Worm (Caenorhabditis elegans) whole organism, midembryonic: ENCODE results near the gene rdl-1.

Experiments
- T22C8.4 ChIP-seq: fragments of 200-800 bp; sonication (Bioruptor generic); IDR thresholded peaks from 2 replicates; pipeline ENCODE4 v1.3.6; 2022; ENCODE audit warnings: missing genetic modification characterization, missing compliant biosample characterization
- cog-1 ChIP-seq: sonication (generic microtip); optimal IDR thresholded peaks from 2 replicates; lab custom pipeline; 2016; ENCODE audit warnings: missing genetic modification characterization, missing compliant biosample characterization
- flt-1 ChIP-seq: fragments of 200-800 bp; sonication (Bioruptor generic); IDR thresholded peaks from 2 replicates; pipeline ENCODE4 v1.3.6; 2022; ENCODE audit warnings: missing genetic modification characterization, missing compliant biosample characterization
- klf-2 ChIP-seq: fragments of 200-800 bp; sonication (Bioruptor generic); conservative IDR thresholded peaks from 2 replicates; pipeline ENCODE4 v1.3.6; 2022; ENCODE audit warnings: missing genetic modification reagents, missing genetic modification characterization, missing compliant biosample characterization
- med-1 ChIP-seq: sonication (generic microtip); optimal IDR thresholded peaks from 2 replicates; lab custom pipeline; 2017; ENCODE audit warnings: missing genetic modification characterization, mild to moderate bottlenecking, missing compliant biosample characterization, antibody characterized with exemption, missing genetic modification reagents; ENCODE audit not compliant: insufficient read depth
- ref-1 ChIP-seq: fragments of 200-800 bp; sonication (Bioruptor generic); conservative IDR thresholded peaks from 2 replicates; pipeline ENCODE4 v1.3.6; 2022; ENCODE audit warnings: missing genetic modification reagents, missing genetic modification characterization, missing compliant biosample characterization
- tab-1 ChIP-seq: fragments of 200-800 bp; sonication (Bioruptor generic); IDR thresholded peaks from 2 replicates; pipeline ENCODE4 v1.3.6; 2022; ENCODE audit warnings: missing genetic modification characterization, missing compliant biosample characterization
- ztf-23 ChIP-seq: fragments of 200-800 bp; sonication (Bioruptor generic); IDR thresholded peaks from 2 replicates; pipeline ENCODE4 v1.3.6; 2022; ENCODE audit warnings: missing genetic modification reagents, missing genetic modification characterization, missing compliant biosample characterization
- ztf-29 ChIP-seq: fragments of 200-800 bp; sonication (Bioruptor generic); IDR thresholded peaks from 2 replicates; pipeline ENCODE4 v1.3.6; 2022; ENCODE audit warnings: missing genetic modification reagents, missing genetic modification characterization, missing compliant biosample characterization

Gene rdl-1

ce11 chrIV:7796432-7797113, 26.5 kb upstream of the rdl-1 start, which contains the start of gene sgo-1:
Gene sgo-1 (minus strand): TSS chrIV:7796482.
- TF ChIP-seq T22C8.4, result no peak
- no peak for TF ChIP-seq med-1 (GFP tag; lab: Kevin White, UChicago)
- no peak for TF ChIP-seq ztf-29 (GFP tag; lab: Robert Waterston, UW)
- no peak for TF ChIP-seq ref-1 (GFP tag; lab: Robert Waterston, UW)
- no peak for TF ChIP-seq klf-2 (GFP tag; lab: Robert Waterston, UW)
- TF ChIP-seq cog-1, result no peak
- no peak for TF ChIP-seq flt-1

- TF ChIP-seq ref-1 (GFP tag; lab: Robert Waterston, UW) (no peak), med-1 (GFP tag; lab: Kevin White, UChicago) (no peak), ztf-29 (GFP tag; lab: Robert Waterston, UW) (no peak), T22C8.4 (no peak), cog-1 (no peak), ztf-23 (GFP tag; lab: Robert Waterston, UW) (no peak), klf-2 (GFP tag; lab: Robert Waterston, UW) (no peak), tab-1 (GFP tag; lab: Robert Waterston, UW) (no peak), flt-1 (no peak)
Measured at ce11 chrIV:7794709-7795108, 24.6 kb upstream of the rdl-1 start, which contains the start of gene ntp-1. Gene ntp-1 (minus strand): TSS chrIV:7794809.

- TF ChIP-seq cog-1 (no peak), flt-1 (no peak), tab-1 (GFP tag; lab: Robert Waterston, UW) (no peak), ref-1 (GFP tag; lab: Robert Waterston, UW) (no peak)
Measured at ce11 chrIV:7791821-7792446, 21.9 kb upstream of the rdl-1 start, which contains the start of gene C33H5.13. Gene C33H5.13 (minus strand): TSS chrIV:7792263.

DNA sequence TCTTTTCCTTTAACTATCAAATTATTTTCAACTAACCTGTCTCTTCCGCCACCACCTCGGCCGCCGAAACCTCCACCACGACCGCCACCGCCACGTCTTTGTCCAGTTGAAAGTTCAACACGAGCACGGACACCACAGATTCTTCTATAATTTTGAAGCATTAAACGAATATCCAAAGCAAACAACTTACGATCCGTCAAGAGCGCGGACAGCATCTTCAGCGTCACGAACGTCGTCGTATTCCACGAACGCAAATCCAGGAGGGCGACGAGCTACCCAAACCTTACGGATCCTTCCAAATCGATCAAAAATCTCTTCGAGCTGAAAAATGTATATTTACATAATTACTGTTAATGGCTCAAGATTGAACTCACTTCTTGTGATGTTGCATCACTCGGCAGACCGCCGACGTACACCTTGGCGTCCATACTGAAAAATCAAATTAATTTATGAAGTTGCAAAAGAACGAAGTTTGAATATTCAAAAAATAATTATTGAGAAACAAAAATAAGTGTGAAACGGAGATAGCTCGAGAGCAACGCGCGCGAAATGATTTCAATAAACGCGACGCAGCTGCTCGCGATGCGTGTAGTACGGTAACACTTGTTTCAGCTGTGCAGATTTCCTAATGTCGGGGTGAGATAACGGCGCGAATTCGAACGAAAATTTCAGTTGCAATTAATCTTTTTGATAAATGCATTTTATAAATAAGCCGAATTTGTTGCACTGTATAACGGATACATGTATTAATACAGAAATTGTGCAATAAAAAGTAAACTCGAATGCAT, 20.9 kb upstream of the rdl-1 start, which contains the start of gene rsp-6:
TSS of gene rsp-6 (minus strand) at position 429 of the 788 bp plus-strand sequence.
- TF ChIP-seq ztf-29 (GFP tag; lab: Robert Waterston, UW), result no peak
- TF ChIP-seq cog-1, result peak; percentile 73
- peak; percentile 67; the same call in 1 of the 2 replicates for TF ChIP-seq flt-1

ce11 chrIV:7790151-7790691, 20.2 kb upstream of the rdl-1 start:
- TF ChIP-seq med-1 (GFP tag; lab: Kevin White, UChicago), result no peak
- TF ChIP-seq T22C8.4, result no peak
- TF ChIP-seq ref-1 (GFP tag; lab: Robert Waterston, UW), result no peak
- no peak for TF ChIP-seq cog-1
- TF ChIP-seq klf-2 (GFP tag; lab: Robert Waterston, UW), result no peak
- TF ChIP-seq tab-1 (GFP tag; lab: Robert Waterston, UW), result no peak
- no peak for TF ChIP-seq ztf-23 (GFP tag; lab: Robert Waterston, UW)
- TF ChIP-seq ztf-29 (GFP tag; lab: Robert Waterston, UW), result no peak
- no peak for TF ChIP-seq flt-1

ce11 chrIV:7789521-7789949, 19.5 kb upstream of the rdl-1 start, which contains the start of gene imp-3:
Gene imp-3 (minus strand): TSS chrIV:7789613.
- TF ChIP-seq flt-1 (no peak), ztf-29 (GFP tag; lab: Robert Waterston, UW) (no peak), cog-1 (no peak)

- TF ChIP-seq cog-1, result peak; percentile 32
- TF ChIP-seq med-1 (GFP tag; lab: Kevin White, UChicago), result no peak
Measured at ce11 chrIV:7785506-7786065, 15.5 kb upstream of the rdl-1 start, which contains the start of gene tag-322. Gene tag-322 (minus strand): TSS chrIV:7785556.

ce11 chrIV:7783801-7784411, 13.8 kb upstream of the rdl-1 start, which contains the start of gene tag-321:
Gene tag-321 (minus strand): TSS chrIV:7783851.
- TF ChIP-seq T22C8.4 (no peak), klf-2 (GFP tag; lab: Robert Waterston, UW) (no peak), ztf-23 (GFP tag; lab: Robert Waterston, UW) (no peak), tab-1 (GFP tag; lab: Robert Waterston, UW) (no peak), ztf-29 (GFP tag; lab: Robert Waterston, UW) (no peak), flt-1 (no peak), med-1 (GFP tag; lab: Kevin White, UChicago) (no peak), cog-1 (no peak), ref-1 (GFP tag; lab: Robert Waterston, UW) (no peak)

DNA sequence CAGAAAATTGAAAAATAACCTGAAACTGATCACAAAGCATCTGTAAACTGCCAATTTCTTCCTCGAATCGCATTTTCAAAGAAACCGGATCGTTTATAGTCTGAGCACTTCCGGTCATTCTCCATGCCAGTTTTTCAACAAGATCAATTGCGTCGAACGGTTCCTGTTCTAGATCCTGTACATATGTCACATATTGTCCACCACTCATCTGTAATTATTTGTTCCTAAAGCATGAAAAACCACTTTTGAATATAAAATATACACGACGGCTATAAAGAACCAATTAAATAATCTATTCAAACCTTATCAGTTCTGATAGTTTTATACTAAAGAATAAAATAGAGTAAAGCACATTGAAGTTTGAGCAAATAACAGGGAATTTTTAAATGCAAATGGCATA, 12.2 kb upstream of the rdl-1 start, which contains the start of gene sec-10:
TSS of gene sec-10 (minus strand) at position 208 of the 400 bp plus-strand sequence.
- TF ChIP-seq T22C8.4 (no peak), ztf-23 (GFP tag; lab: Robert Waterston, UW) (no peak), tab-1 (GFP tag; lab: Robert Waterston, UW) (no peak), ref-1 (GFP tag; lab: Robert Waterston, UW) (no peak), med-1 (GFP tag; lab: Kevin White, UChicago) (no peak), ztf-29 (GFP tag; lab: Robert Waterston, UW) (no peak), klf-2 (GFP tag; lab: Robert Waterston, UW) (no peak), flt-1 (no peak), cog-1 (no peak)
